Fruit fly (Drosophila melanogaster) whole organism, embryonic: ENCODE results near the gene Jon99Fii.

Source experiments
- Awh ChIP-seq: fragments of 200-800 bp; sonication (Bioruptor generic); IDR thresholded peaks from 2 replicates; pipeline ENCODE4, ENCODE4 v1.3.6; 2022; ENCODE audit warnings: missing biosample characterization, missing genetic modification characterization
- CG1024 ChIP-seq: fragments of 200-800 bp; sonication (Bioruptor generic); IDR thresholded peaks from 2 replicates; pipeline ENCODE4 v1.3.6; 2022; ENCODE audit warnings: missing biosample characterization, missing genetic modification characterization
- CG10431 ChIP-seq: fragments of 200-800 bp; sonication (Bioruptor generic); optimal IDR thresholded peaks from 3 replicates; lab custom pipeline; 2018; ENCODE audit warnings: missing biosample characterization, mild to moderate bottlenecking, missing genetic modification characterization
- CG10543 ChIP-seq: fragments of 200-800 bp; sonication (Bioruptor generic); optimal IDR thresholded peaks from 3 replicates; lab custom pipeline; 2017; ENCODE audit warnings: missing biosample characterization, mild to moderate bottlenecking, missing genetic modification characterization, moderate library complexity
- CG12071 ChIP-seq: fragments of 200-800 bp; sonication (Bioruptor generic); optimal IDR thresholded peaks from 3 replicates; lab custom pipeline; 2018; ENCODE audit warnings: missing biosample characterization, mild to moderate bottlenecking, missing genetic modification characterization
- CG12219 ChIP-seq: fragments of 200-800 bp; sonication (Bioruptor generic); optimal IDR thresholded peaks from 3 replicates; lab custom pipeline; 2018; ENCODE audit warnings: missing biosample characterization, mild to moderate bottlenecking, missing genetic modification characterization
- CG14667 ChIP-seq: fragments of 200-800 bp; sonication (Bioruptor generic); IDR thresholded peaks from 2 replicates; pipeline ENCODE4 v1.3.6; 2022; ENCODE audit warnings: missing biosample characterization, missing genetic modification characterization
- CG15011 ChIP-seq: fragments of 200-800 bp; sonication (Bioruptor generic); optimal IDR thresholded peaks from 3 replicates; lab custom pipeline; 2018; ENCODE audit warnings: missing biosample characterization, mild to moderate bottlenecking, missing genetic modification characterization
- CG1603 ChIP-seq: fragments of 200-800 bp; sonication (Bioruptor generic); optimal IDR thresholded peaks from 2 replicates; lab custom pipeline; 2019; ENCODE audit warnings: missing biosample characterization, mild to moderate bottlenecking, missing genetic modification characterization, moderate library complexity
- CG16779 ChIP-seq: fragments of 200-800 bp; sonication (Bioruptor generic); IDR thresholded peaks from 2 replicates; pipeline ENCODE4 v1.3.6; 2022; ENCODE audit warnings: missing biosample characterization, missing genetic modification characterization
- CG17328 ChIP-seq: fragments of 200-800 bp; sonication (Bioruptor generic); IDR thresholded peaks from 2 replicates; pipeline ENCODE4 v1.3.6; 2022; ENCODE audit warnings: missing biosample characterization, missing genetic modification characterization
- CG17385 ChIP-seq: fragments of 200-800 bp; sonication (Bioruptor generic); optimal IDR thresholded peaks from 3 replicates; lab custom pipeline; 2018; ENCODE audit warnings: missing biosample characterization, mild to moderate bottlenecking, missing genetic modification characterization
- CG17568 ChIP-seq: fragments of 200-800 bp; sonication (Bioruptor generic); optimal IDR thresholded peaks from 2 replicates; lab custom pipeline; 2018; ENCODE audit warnings: missing biosample characterization, mild to moderate bottlenecking, missing genetic modification characterization, moderate library complexity
- CG17802 ChIP-seq: fragments of 200-800 bp; sonication (Bioruptor generic); optimal IDR thresholded peaks from 2 replicates; lab custom pipeline; 2018; ENCODE audit warnings: missing biosample characterization, mild to moderate bottlenecking, missing genetic modification characterization, moderate library complexity
- CG1832 ChIP-seq: fragments of 200-800 bp; sonication (Bioruptor generic); optimal IDR thresholded peaks from 2 replicates; lab custom pipeline; 2017; ENCODE audit warnings: missing biosample characterization, mild to moderate bottlenecking, missing genetic modification characterization, inconsistent platforms
- CG30020 ChIP-seq: fragments of 200-800 bp; optimal IDR thresholded peaks from 2 replicates; lab custom pipeline; 2019; ENCODE audit warnings: missing biosample characterization, mild to moderate bottlenecking, missing genetic modification characterization, moderate library complexity
- CG30431 ChIP-seq: fragments of 200-800 bp; sonication (Bioruptor generic); optimal IDR thresholded peaks from 2 replicates; lab custom pipeline; 2017; ENCODE audit warnings: missing biosample characterization, missing genetic modification characterization
- CG4404 ChIP-seq: fragments of 200-800 bp; sonication (Bioruptor generic); IDR thresholded peaks from 2 replicates; pipeline ENCODE4 v1.3.6; 2022; ENCODE audit warnings: missing biosample characterization, missing genetic modification characterization
- CG4854 ChIP-seq: fragments of 200-800 bp; sonication (Bioruptor generic); optimal IDR thresholded peaks from 2 replicates; lab custom pipeline; 2016; ENCODE audit warnings: missing biosample characterization, missing genetic modification characterization, inconsistent platforms
- CG6175 ChIP-seq: fragments of 200-800 bp; sonication (Bioruptor generic); IDR thresholded peaks from 3 replicates; pipeline ENCODE4 v1.3.6; 2022; ENCODE audit warnings: missing biosample characterization, missing genetic modification characterization
- CG7786 ChIP-seq: fragments of 200-800 bp; sonication (Bioruptor generic); optimal IDR thresholded peaks from 2 replicates; lab custom pipeline; 2016; ENCODE audit warnings: missing biosample characterization, missing genetic modification characterization
- CG7839 ChIP-seq: fragments of 200-800 bp; sonication (Bioruptor generic); optimal IDR thresholded peaks from 3 replicates; lab custom pipeline; 2018; ENCODE audit warnings: missing biosample characterization, mild to moderate bottlenecking, missing genetic modification characterization, moderate library complexity
- CG8478 ChIP-seq: fragments of >200 bp; optimal IDR thresholded peaks from 2 replicates; lab custom pipeline; 2018
- CG9609 ChIP-seq: fragments of 200-800 bp; sonication (Bioruptor generic); optimal IDR thresholded peaks from 3 replicates; lab custom pipeline; 2016; ENCODE audit warnings: missing biosample characterization, missing genetic modification characterization
- CG9727 ChIP-seq: fragments of 200-800 bp; sonication (Bioruptor generic); optimal IDR thresholded peaks from 3 replicates; lab custom pipeline; 2017; ENCODE audit warnings: missing biosample characterization, mild to moderate bottlenecking, missing genetic modification characterization
- D ChIP-seq, 2 experiments: fragments of 200-800 bp in 1 of 2; fragments of >200 bp in 1 of 2; sonication (Bioruptor generic) in 1 of 2; optimal IDR thresholded peaks; 2 replicates in 1 of 2; 3 replicates in 1 of 2; lab custom pipeline; 2017; ENCODE audit warnings: mild to moderate bottlenecking in 1 of 2, missing biosample characterization in 1 of 2, missing genetic modification characterization in 1 of 2, missing genetic modification reagents in 1 of 2
- D19B ChIP-seq: fragments of 200-800 bp; sonication (Bioruptor generic); optimal IDR thresholded peaks from 2 replicates; lab custom pipeline; 2017; ENCODE audit warnings: missing biosample characterization, mild to moderate bottlenecking, missing genetic modification characterization
- Doc2 ChIP-seq: fragments of 200-800 bp; sonication (Bioruptor generic); IDR thresholded peaks from 2 replicates; pipeline ENCODE4 v1.3.6; 2022; ENCODE audit warnings: missing biosample characterization, missing genetic modification characterization
- Doc3 ChIP-seq: fragments of 200-800 bp; sonication (Bioruptor generic); IDR thresholded peaks from 3 replicates; pipeline ENCODE4 v1.3.6; 2022; ENCODE audit warnings: missing biosample characterization, missing genetic modification characterization; ENCODE audit not compliant: partially characterized antibody
- Dref ChIP-seq: fragments of 200-800 bp; sonication (Bioruptor generic); IDR thresholded peaks from 2 replicates; pipeline ENCODE4 v1.3.6; 2022; ENCODE audit warnings: missing biosample characterization, missing genetic modification characterization
- E2f1 ChIP-seq: fragments of 200-800 bp; sonication (Bioruptor generic); IDR thresholded peaks from 2 replicates; pipeline ENCODE4 v1.3.6; 2022; ENCODE audit warnings: missing biosample characterization, missing genetic modification characterization
- Fer1 ChIP-seq: fragments of 200-800 bp; sonication (Bioruptor generic); optimal IDR thresholded peaks from 2 replicates; lab custom pipeline; 2017; ENCODE audit warnings: missing biosample characterization, mild to moderate bottlenecking, missing genetic modification characterization
- Gug ChIP-seq: fragments of 200-800 bp; sonication (Bioruptor generic); IDR thresholded peaks from 4 replicates; pipeline ENCODE4 v1.3.6; 2022; ENCODE audit warnings: missing biosample characterization, missing genetic modification characterization
- H2.0 ChIP-seq: fragments of 200-800 bp; sonication (Bioruptor generic); IDR thresholded peaks from 2 replicates; pipeline ENCODE4 v1.3.6; 2022; ENCODE audit warnings: missing biosample characterization, missing genetic modification characterization
- HLHmδ ChIP-seq: fragments of 200-800 bp; sonication (Bioruptor generic); optimal IDR thresholded peaks from 2 replicates; lab custom pipeline; 2018; ENCODE audit warnings: missing biosample characterization, mild to moderate bottlenecking, missing genetic modification characterization, moderate library complexity
- Hand ChIP-seq: fragments of 200-800 bp; sonication (Bioruptor generic); optimal IDR thresholded peaks from 2 replicates; lab custom pipeline; 2017; ENCODE audit warnings: mild to moderate bottlenecking, missing biosample characterization, missing genetic modification reagents, missing genetic modification characterization
- br ChIP-seq: fragments of >200 bp; optimal IDR thresholded peaks from 2 replicates; lab custom pipeline; 2017
- cad ChIP-seq: fragments of >200 bp; optimal IDR thresholded peaks from 2 replicates; lab custom pipeline; 2017; ENCODE audit warnings: missing biosample characterization, missing genetic modification characterization
- cato ChIP-seq: fragments of 200-800 bp; sonication (Bioruptor generic); optimal IDR thresholded peaks from 2 replicates; lab custom pipeline; 2016; ENCODE audit warnings: missing biosample characterization, missing genetic modification characterization, borderline replicate concordance
- dan ChIP-seq: fragments of 200-800 bp; sonication (Bioruptor generic); IDR thresholded peaks from 2 replicates; pipeline ENCODE4 v1.3.6; 2022; ENCODE audit warnings: missing biosample characterization, missing genetic modification characterization
- dmrt99B ChIP-seq: fragments of 200-800 bp; sonication (Bioruptor generic); optimal IDR thresholded peaks from 2 replicates; lab custom pipeline; 2018; ENCODE audit warnings: missing biosample characterization, mild to moderate bottlenecking, missing genetic modification characterization, moderate library complexity
- dysf ChIP-seq: fragments of 200-800 bp; sonication (Bioruptor generic); IDR thresholded peaks from 3 replicates; pipeline ENCODE4 v1.3.6; 2022; ENCODE audit warnings: missing biosample characterization, missing genetic modification characterization
- emc ChIP-seq: fragments of 200-800 bp; sonication (Bioruptor generic); optimal IDR thresholded peaks from 2 replicates; lab custom pipeline; 2016; ENCODE audit warnings: missing biosample characterization, missing genetic modification characterization
- jigr1 ChIP-seq: fragments of 200-800 bp; sonication (Bioruptor generic); IDR thresholded peaks from 3 replicates; pipeline ENCODE4 v1.3.6; 2022; ENCODE audit warnings: missing biosample characterization, missing genetic modification characterization
- lbe ChIP-seq: fragments of 200-800 bp; sonication (Bioruptor generic); optimal IDR thresholded peaks from 2 replicates; lab custom pipeline; 2016; ENCODE audit warnings: missing biosample characterization, mild to moderate bottlenecking, missing genetic modification characterization
- lola ChIP-seq, 3 experiments: fragments of >200 bp in 2 of 3; fragments of 200-800 bp in 1 of 3; sonication (Bioruptor generic) in 1 of 3; optimal IDR thresholded peaks; 2 replicates each; lab custom pipeline; 2017 to 2019; ENCODE audit warnings: missing biosample characterization in 3 of 3, missing genetic modification characterization in 3 of 3, mild to moderate bottlenecking in 1 of 3, moderate library complexity in 1 of 3
- mirr ChIP-seq: fragments of 200-800 bp; sonication (Bioruptor generic); optimal IDR thresholded peaks from 3 replicates; lab custom pipeline; 2018; ENCODE audit warnings: missing biosample characterization, mild to moderate bottlenecking, missing genetic modification characterization
- sr ChIP-seq: fragments of 200-800 bp; sonication (Bioruptor generic); IDR thresholded peaks from 3 replicates; pipeline ENCODE4 v1.3.6; 2022; ENCODE audit warnings: missing biosample characterization, missing genetic modification characterization
- sug ChIP-seq: fragments of 200-800 bp; optimal IDR thresholded peaks from 2 replicates; lab custom pipeline; 2019; ENCODE audit warnings: missing biosample characterization, mild to moderate bottlenecking, missing genetic modification characterization, moderate library complexity
- trem ChIP-seq: fragments of 200-800 bp; optimal IDR thresholded peaks from 3 replicates; lab custom pipeline; 2019; ENCODE audit warnings: missing biosample characterization, mild to moderate bottlenecking, missing genetic modification characterization, moderate library complexity
- usp ChIP-seq: fragments of >200 bp; optimal IDR thresholded peaks from 2 replicates; lab custom pipeline; 2017; ENCODE audit warnings: missing biosample characterization, missing genetic modification characterization

Gene Jon99Fii

DNA sequence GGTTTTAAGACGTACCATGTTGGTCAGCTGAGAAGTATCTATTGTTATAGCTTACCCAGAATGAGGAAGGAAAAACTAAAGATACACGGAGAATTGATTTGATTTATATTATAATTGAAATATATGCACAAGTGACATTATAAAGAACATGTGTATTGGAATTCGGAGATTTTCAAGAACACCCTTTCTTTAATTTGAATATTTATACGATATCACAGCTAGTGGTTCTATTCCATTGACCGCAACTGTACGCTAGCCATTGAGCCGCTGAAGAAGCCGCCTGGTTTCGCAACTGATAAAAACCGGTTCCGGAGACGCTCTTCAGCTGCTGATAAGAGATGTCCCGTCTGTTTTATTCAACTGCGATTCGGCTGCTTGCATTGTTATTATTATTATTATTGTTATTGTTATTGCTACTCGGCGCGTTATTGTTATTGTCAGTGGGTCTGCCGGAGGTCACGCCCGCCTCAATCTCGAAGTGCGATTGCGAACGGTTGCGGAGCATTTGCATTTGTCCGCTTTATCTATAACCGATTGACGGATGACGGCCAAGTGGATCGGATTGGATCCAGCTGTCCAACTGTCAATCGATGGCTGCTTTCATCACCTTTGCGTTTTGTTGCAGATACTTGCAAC lies 26.0 kb downstream of the Jon99Fii start (continued):
- no peak for TF ChIP-seq D (optimal IDR thresholded peaks at IDR 0.05; lab: Kevin White, UChicago)
- no peak for TF ChIP-seq D (GFP tag; optimal IDR thresholded peaks at IDR 0.05; lab: Kevin White, UChicago)
- TF ChIP-seq trem (tag; lab: Kevin White, UChicago), result no peak
- no peak for TF ChIP-seq CG14667 (GFP tag; lab: Robert Waterston, UW)
- no peak for TF ChIP-seq cad (GFP tag; lab: Kevin White, UChicago)
- peak; percentile 57; the same call in 1 of the 3 replicates for TF ChIP-seq dysf (GFP tag; lab: Robert Waterston, UW)
- no peak for TF ChIP-seq CG12071 (GFP tag; lab: Kevin White, UChicago)
- TF ChIP-seq CG17328 (GFP tag; lab: Robert Waterston, UW), result 0 out of 2 replicates have a peak, but pooled peaks have one; percentile 32
- TF ChIP-seq CG17385 (GFP tag; lab: Kevin White, UChicago), result peak; percentile 35
- TF ChIP-seq dan, result no peak
- TF ChIP-seq usp, result no peak
- TF ChIP-seq CG1024 (GFP tag; lab: Robert Waterston, UW), result no peak
- TF ChIP-seq CG4854, result no peak
- TF ChIP-seq emc, result no peak
- TF ChIP-seq CG15011 (GFP tag; lab: Kevin White, UChicago), result peak; percentile 1
- no peak for TF ChIP-seq Dref (GFP tag; lab: Robert Waterston, UW)
- no peak for TF ChIP-seq sr (GFP tag; lab: Robert Waterston, UW)
- TF ChIP-seq CG9609 (GFP tag; lab: Kevin White, UChicago), result no peak
- TF ChIP-seq CG17568, result no peak
- TF ChIP-seq mirr, result no peak
- no peak for TF ChIP-seq Hand (GFP tag; lab: Kevin White, UChicago)
- TF ChIP-seq jigr1, result no peak
- TF ChIP-seq CG1832 (GFP tag; lab: Kevin White, UChicago), result no peak
- peak; percentile 68 for TF ChIP-seq dmrt99B
- TF ChIP-seq CG10431 (GFP tag; lab: Kevin White, UChicago), result no peak
- TF ChIP-seq CG7786 (GFP tag; lab: Kevin White, UChicago), result no peak
- peak; percentile 58 for TF ChIP-seq CG7839
- no peak for TF ChIP-seq CG30020 (tag; lab: Kevin White, UChicago)
- TF ChIP-seq br (lab: Kevin White, UChicago), result no peak
- peak in 1 of 3 experiments; percentile 31 for TF ChIP-seq lola (GFP tag; optimal IDR thresholded peaks at IDR 0.05; lab: Kevin White, UChicago)
- peak; percentile 41 for TF ChIP-seq CG12219 (GFP tag; lab: Kevin White, UChicago)
- TF ChIP-seq CG6175 (GFP tag; lab: Robert Waterston, UW), result no peak
- TF ChIP-seq CG16779, result no peak
- TF ChIP-seq CG9727 (GFP tag; lab: Kevin White, UChicago), result peak; percentile 25
- TF ChIP-seq Awh, result no peak
- TF ChIP-seq sug (tag; lab: Kevin White, UChicago), result no peak
- 0 out of 2 replicates have a peak, but pooled peaks have one; percentile 41 for TF ChIP-seq H2.0 (GFP tag; lab: Robert Waterston, UW)
- TF ChIP-seq E2f1, result 0 out of 2 replicates have a peak, but pooled peaks have one; percentile 30
- TF ChIP-seq lbe (GFP tag; lab: Kevin White, UChicago), result no peak
- no peak for TF ChIP-seq Doc2 (GFP tag; lab: Robert Waterston, UW)
- no peak for TF ChIP-seq Gug (GFP tag; lab: Robert Waterston, UW)
- no peak for TF ChIP-seq D19B (GFP tag; lab: Kevin White, UChicago)
- no peak for TF ChIP-seq CG4404 (GFP tag; lab: Robert Waterston, UW)
- TF ChIP-seq CG30431 (GFP tag; lab: Kevin White, UChicago), result no peak
- TF ChIP-seq Fer1 (GFP tag; lab: Kevin White, UChicago), result peak; percentile 35
- peak; percentile 39 for TF ChIP-seq CG1603
- TF ChIP-seq CG8478 (lab: Kevin White, UChicago), result no peak
- no peak for TF ChIP-seq Doc3 (GFP tag; lab: Robert Waterston, UW)
- TF ChIP-seq HLHmδ (GFP tag; lab: Kevin White, UChicago), result no peak
- TF ChIP-seq CG17802 (tag; lab: Kevin White, UChicago), result no peak
- no peak for TF ChIP-seq CG10543 (GFP tag; lab: Kevin White, UChicago)
- TF ChIP-seq cato, result no peak
